Worm (Caenorhabditis elegans) whole organism, L4 larva: Measurements from ENCODE around the gene F53A9.7.

ENCODE experiments used
- F26F4.8 ChIP-seq: fragments of 200-800 bp; sonication (Bioruptor generic); conservative IDR thresholded peaks from 2 replicates; pipeline ENCODE4 v1.3.6; 2022; ENCODE audit warnings: missing genetic modification characterization, missing compliant biosample characterization
- jun-1 ChIP-seq: fragments of 150-350 bp; optimal IDR thresholded peaks from 2 replicates; lab custom pipeline; 2014; ENCODE audit warnings: missing biosample characterization, missing genetic modification reagents, missing genetic modification characterization
- unc-62 ChIP-seq, 3 experiments: fragments of 150-350 bp in 1 of 3; sonication (generic microtip); optimal IDR thresholded peaks in 2 of 3; peaks in 1 of 3; 1 replicate in 1 of 3; 2 replicates in 2 of 3; lab custom pipeline; 2014 to 2017; ENCODE audit warnings: missing biosample characterization in 3 of 3, missing genetic modification characterization in 3 of 3, missing genetic modification reagents in 3 of 3, missing genotype in 1 of 3

DNA sequence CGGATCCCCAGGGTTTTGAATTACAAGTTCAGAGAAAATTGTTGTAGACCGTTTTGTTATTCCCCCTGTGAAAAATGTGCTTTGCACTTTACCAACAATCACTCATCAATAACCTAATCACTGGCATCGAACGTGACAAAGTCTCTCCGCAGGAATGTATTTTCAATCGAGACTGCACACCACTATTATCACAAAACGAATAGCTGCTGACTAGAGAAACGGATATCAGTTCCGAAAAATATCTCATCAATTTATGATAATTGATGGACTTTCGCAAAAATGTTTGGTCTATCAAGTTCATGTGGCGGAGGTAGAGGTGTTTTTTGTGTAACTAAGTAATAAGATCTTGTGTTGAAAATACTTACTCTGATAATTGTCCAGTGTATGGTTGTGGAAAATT, 44.3 kb upstream of the F53A9.7 start:
- TF ChIP-seq unc-62 (GFP tag; optimal IDR thresholded peaks at IDR 0.05 in 1 of 2; lab: Kevin White, UChicago), result no peak
- TF ChIP-seq unc-62 (tag; optimal IDR thresholded peaks at IDR 0.05; lab: Kevin White, UChicago), result no peak
- no peak for TF ChIP-seq F26F4.8 (GFP tag; lab: Robert Waterston, UW)
- TF ChIP-seq jun-1 (tag; lab: Kevin White, UChicago), result no peak
